Worm (Caenorhabditis elegans): ENCODE results near the gene asd-1.

DNA sequence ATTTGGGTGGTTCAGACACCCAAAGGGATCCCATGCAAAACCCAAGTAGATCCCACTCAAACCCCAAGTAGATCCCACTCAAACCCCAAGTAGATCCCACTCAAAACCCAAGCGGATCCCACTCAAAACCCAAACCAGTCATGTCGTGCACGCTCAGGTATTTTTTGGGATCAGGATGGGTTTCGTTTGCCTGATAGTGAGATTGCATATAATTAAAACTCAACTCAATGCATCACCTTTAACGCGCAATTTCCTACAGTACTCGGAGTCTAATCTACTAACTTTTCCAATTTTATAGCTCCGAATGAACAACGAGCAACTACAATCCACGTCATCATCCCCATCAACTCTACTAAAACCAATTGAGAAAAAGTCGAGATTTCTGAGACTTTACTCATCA is 12.1 kb downstream of the asd-1 start, which contains the start of gene phlp-2:
- TF ChIP-seq cnd-1 (tag; optimal IDR thresholded peaks at IDR 0.05) (no peak), nhr-76 (tag; optimal IDR thresholded peaks at IDR 0.05) (no peak), ces-1 (GFP tag; optimal IDR thresholded peaks at IDR 0.05) (no peak), pha-4 (tag; optimal IDR thresholded peaks at IDR 0.05) (no peak), lin-13 (tag; optimal IDR thresholded peaks at IDR 0.05) (no peak), elt-3 (tag; optimal IDR thresholded peaks at IDR 0.05) (no peak), sptf-1 (tag; optimal IDR thresholded peaks at IDR 0.05) (no peak), snpc-4 (tag; optimal IDR thresholded peaks at IDR 0.05) (no peak), lin-32 (GFP tag; optimal IDR thresholded peaks at IDR 0.05) (no peak)

Data from whole organism, mixed stage, embryonic.